Worm (Caenorhabditis elegans) whole organism, L3 larva: ENCODE results near the gene tag-151.

ENCODE experiments used
- R02D3.7 ChIP-seq: fragments of 150-350 bp; optimal IDR thresholded peaks from 2 replicates; lab custom pipeline; 2014; ENCODE audit warnings: missing biosample characterization, missing genetic modification characterization
- ama-1 ChIP-seq: fragments of 150-350 bp; optimal IDR thresholded peaks from 2 replicates; lab custom pipeline; 2018
- ceh-28 ChIP-seq: fragments of 150-350 bp; optimal IDR thresholded peaks from 2 replicates; lab custom pipeline; 2014; ENCODE audit warnings: missing biosample characterization, missing genetic modification reagents, missing genetic modification characterization
- daf-12 ChIP-seq: fragments of 150-350 bp; optimal IDR thresholded peaks from 2 replicates; lab custom pipeline; 2014; ENCODE audit warnings: missing biosample characterization, missing genetic modification reagents, missing genetic modification characterization
- egl-27 ChIP-seq: sonication (generic microtip); optimal IDR thresholded peaks from 4 replicates; lab custom pipeline; 2017; ENCODE audit warnings: missing biosample characterization, missing genetic modification reagents, missing genetic modification characterization
- egl-5 ChIP-seq: fragments of 150-350 bp; optimal IDR thresholded peaks from 2 replicates; lab custom pipeline; 2017; ENCODE audit warnings: missing biosample characterization, missing genetic modification reagents, missing genetic modification characterization, inconsistent platforms
- elt-2 ChIP-seq: sonication (generic microtip); optimal IDR thresholded peaks from 2 replicates; lab custom pipeline; 2016; ENCODE audit warnings: missing genetic modification reagents, mild to moderate bottlenecking, missing genetic modification characterization, missing compliant biosample characterization
- eor-1 ChIP-seq, 2 experiments: fragments of 150-350 bp; optimal IDR thresholded peaks; 2 replicates each; lab custom pipeline; 2014 to 2018; ENCODE audit warnings: missing biosample characterization in 2 of 2, missing genetic modification characterization in 2 of 2
- fkh-10 ChIP-seq: sonication (generic microtip); optimal IDR thresholded peaks from 2 replicates; lab custom pipeline; 2017; ENCODE audit warnings: missing biosample characterization, missing genetic modification reagents, missing genetic modification characterization
- fos-1 ChIP-seq: fragments of 150-350 bp; optimal IDR thresholded peaks from 2 replicates; lab custom pipeline; 2014; ENCODE audit warnings: missing biosample characterization, missing genetic modification characterization
- hmg-11 ChIP-seq: sonication (generic microtip); optimal IDR thresholded peaks from 2 replicates; lab custom pipeline; 2016; ENCODE audit warnings: missing genetic modification characterization, missing compliant biosample characterization
- jun-1 ChIP-seq: fragments of 150-350 bp; optimal IDR thresholded peaks from 2 replicates; lab custom pipeline; 2014; ENCODE audit warnings: missing biosample characterization, missing genetic modification reagents, missing genetic modification characterization
- lin-15B ChIP-seq: fragments of 150-350 bp; optimal IDR thresholded peaks from 2 replicates; lab custom pipeline; 2014; ENCODE audit warnings: missing biosample characterization, missing genetic modification characterization
- lin-39 ChIP-seq: fragments of 150-350 bp; optimal IDR thresholded peaks from 2 replicates; lab custom pipeline; 2018; ENCODE audit warnings: missing biosample characterization, missing genetic modification reagents, missing genetic modification characterization
- lsy-12 ChIP-seq: sonication (generic microtip); optimal IDR thresholded peaks from 2 replicates; lab custom pipeline; 2016; ENCODE audit warnings: mild to moderate bottlenecking, missing genetic modification characterization, missing compliant biosample characterization
- mdl-1 ChIP-seq: fragments of 150-350 bp; optimal IDR thresholded peaks from 2 replicates; lab custom pipeline; 2014; ENCODE audit warnings: missing biosample characterization, missing genetic modification characterization
- mml-1 ChIP-seq: fragments of 150-350 bp; sonication (generic microtip); optimal IDR thresholded peaks from 3 replicates; lab custom pipeline; 2014; ENCODE audit warnings: missing biosample characterization, missing genetic modification characterization
- nfya-1 ChIP-seq: sonication (generic microtip); optimal IDR thresholded peaks from 2 replicates; lab custom pipeline; 2017; ENCODE audit warnings: missing genetic modification characterization, mild to moderate bottlenecking, missing compliant biosample characterization, antibody characterized with exemption, moderate library complexity; ENCODE audit not compliant: insufficient read depth
- nhr-12 ChIP-seq: fragments of 150-350 bp; optimal IDR thresholded peaks from 2 replicates; lab custom pipeline; 2014; ENCODE audit warnings: missing biosample characterization, missing genetic modification characterization
- nhr-23 ChIP-seq: fragments of 150-350 bp; optimal IDR thresholded peaks from 2 replicates; lab custom pipeline; 2014; ENCODE audit warnings: missing biosample characterization, missing genetic modification reagents, missing genetic modification characterization
- nhr-25 ChIP-seq: sonication (generic microtip); optimal IDR thresholded peaks from 2 replicates; lab custom pipeline; 2017; ENCODE audit warnings: missing biosample characterization, missing genetic modification characterization
- nhr-28 ChIP-seq: fragments of 150-350 bp; optimal IDR thresholded peaks from 2 replicates; lab custom pipeline; 2014; ENCODE audit warnings: missing biosample characterization, missing genetic modification characterization
- nhr-43 ChIP-seq: sonication (generic microtip); optimal IDR thresholded peaks from 2 replicates; lab custom pipeline; 2016; ENCODE audit warnings: mild to moderate bottlenecking, missing genetic modification characterization, missing compliant biosample characterization; ENCODE audit not compliant: poor library complexity, severe bottlenecking
- nhr-67 ChIP-seq: fragments of 150-350 bp; optimal IDR thresholded peaks from 2 replicates; lab custom pipeline; 2014; ENCODE audit warnings: missing biosample characterization, missing genetic modification characterization
- nhr-77 ChIP-seq: fragments of 150-350 bp; optimal IDR thresholded peaks from 2 replicates; lab custom pipeline; 2014; ENCODE audit warnings: missing biosample characterization, missing genetic modification characterization
- pha-4 ChIP-seq: fragments of 150-350 bp; optimal IDR thresholded peaks from 2 replicates; lab custom pipeline; 2014; ENCODE audit warnings: missing biosample characterization, missing genetic modification reagents, missing genetic modification characterization
- pqm-1 ChIP-seq: fragments of 150-350 bp; optimal IDR thresholded peaks from 2 replicates; lab custom pipeline; 2017; ENCODE audit warnings: missing biosample characterization, missing genetic modification characterization, inconsistent platforms
- skn-1 ChIP-seq: fragments of 150-350 bp; optimal IDR thresholded peaks from 2 replicates; lab custom pipeline; 2014; ENCODE audit warnings: missing biosample characterization, missing genetic modification characterization
- snpc-4 ChIP-seq: fragments of 150-350 bp; optimal IDR thresholded peaks from 2 replicates; lab custom pipeline; 2014; ENCODE audit warnings: missing biosample characterization, missing genetic modification characterization
- tbx-2 ChIP-seq: sonication (generic microtip); optimal IDR thresholded peaks from 2 replicates; lab custom pipeline; 2016; ENCODE audit warnings: mild to moderate bottlenecking, missing genetic modification characterization, missing compliant biosample characterization
- unc-39 ChIP-seq: sonication (generic microtip); optimal IDR thresholded peaks from 4 replicates; lab custom pipeline; 2017; ENCODE audit warnings: missing biosample characterization, missing genetic modification characterization
- unc-62 ChIP-seq: fragments of 150-350 bp; sonication (generic microtip); optimal IDR thresholded peaks from 4 replicates; lab custom pipeline; 2014; ENCODE audit warnings: missing biosample characterization, missing genetic modification reagents, missing genetic modification characterization
- zag-1 ChIP-seq: fragments of 150-350 bp; optimal IDR thresholded peaks from 2 replicates; lab custom pipeline; 2014; ENCODE audit warnings: missing biosample characterization, missing genetic modification characterization
- ztf-11 ChIP-seq: fragments of 150-350 bp; optimal IDR thresholded peaks from 2 replicates; lab custom pipeline; 2014; ENCODE audit warnings: missing biosample characterization, missing genetic modification characterization
- ztf-4 ChIP-seq: fragments of 150-350 bp; optimal IDR thresholded peaks from 2 replicates; lab custom pipeline; 2014; ENCODE audit warnings: missing biosample characterization, missing genetic modification characterization

tag-151 gene

DNA sequence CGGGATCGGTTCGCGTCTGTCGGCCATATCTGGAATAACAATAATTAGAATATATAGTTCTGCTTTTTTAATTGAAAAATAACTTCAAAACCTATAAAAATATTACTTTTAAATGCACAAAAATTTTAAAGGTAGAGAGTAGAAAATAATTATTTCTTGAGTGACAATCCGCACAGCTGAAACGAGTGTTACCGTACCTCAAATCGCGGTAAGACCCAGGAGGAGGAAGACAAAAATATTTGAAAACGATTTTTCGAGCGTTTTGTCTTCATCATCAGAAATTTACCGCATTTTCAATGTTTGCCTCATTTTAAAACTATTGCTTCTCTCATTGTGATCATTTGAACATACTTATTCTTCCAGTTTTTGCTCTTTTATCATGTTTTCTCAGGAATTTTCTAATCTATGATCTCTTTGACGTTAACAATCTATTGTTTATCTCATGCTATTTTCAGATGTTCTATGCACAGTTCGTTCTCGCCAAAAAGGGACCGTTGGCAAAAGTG, 11.8 kb upstream of the tag-151 start, which contains the start of the genes rpn-5 and scc-1 (continued):
- TF ChIP-seq jun-1 (tag; lab: Kevin White, UChicago): no peak
- peak; percentile 22 for TF ChIP-seq pqm-1 (tag; lab: Kevin White, UChicago)

DNA sequence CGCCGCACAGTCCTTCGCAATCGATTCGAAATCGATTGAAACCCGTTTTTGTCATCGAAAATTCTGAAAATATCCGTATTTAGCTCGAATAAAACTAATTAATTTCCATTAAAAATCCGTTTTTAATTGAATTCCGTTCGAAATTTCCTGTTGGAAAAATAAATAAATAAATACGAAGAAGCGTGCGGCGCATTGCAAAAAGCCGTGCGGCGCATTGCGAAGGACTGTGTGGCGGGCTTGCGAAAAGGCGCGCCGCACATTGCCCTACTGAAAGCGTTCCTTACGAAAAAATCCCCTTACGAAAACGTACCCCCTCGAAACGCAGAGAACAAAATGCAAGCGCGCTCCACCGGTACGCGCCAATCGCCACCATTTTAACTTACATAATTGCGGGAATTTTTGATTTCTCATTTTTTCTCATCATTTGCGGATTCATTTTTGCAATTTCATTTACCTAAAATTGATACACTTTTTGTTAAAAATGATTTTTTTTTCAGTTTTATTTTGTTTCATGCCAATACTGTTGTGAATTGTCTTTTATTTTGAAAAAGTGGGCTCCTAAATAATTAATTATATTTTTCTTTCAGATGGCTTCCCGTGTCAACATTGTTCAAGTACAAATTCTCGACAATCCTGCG, 8.5 kb upstream of the tag-151 start, which contains the start of gene unc-85:
TSS of gene unc-85 (plus strand) at position 588 of the 638 bp plus-strand sequence.
- TF ChIP-seq R02D3.7 (peak; percentile 62), nfya-1 (tag; lab: Kevin White, UChicago) (peak; percentile 78), elt-2 (tag; lab: Kevin White, UChicago) (peak; percentile 67), lsy-12 (peak; percentile 94), lin-15B (tag; lab: Kevin White, UChicago) (peak; percentile 80), ceh-28 (tag; lab: Kevin White, UChicago) (peak; percentile 63), lin-39 (tag; lab: Kevin White, UChicago) (peak; percentile 24), tbx-2 (tag; lab: Kevin White, UChicago) (peak; percentile 32), hmg-11 (tag; lab: Kevin White, UChicago) (peak; percentile 48), snpc-4 (peak; percentile 33), nhr-23 (tag; lab: Kevin White, UChicago) (peak; percentile 21), nhr-43 (tag; lab: Kevin White, UChicago) (peak; percentile 46), nhr-25 (tag; lab: Kevin White, UChicago) (peak; percentile 45), pha-4 (tag; lab: Kevin White, UChicago) (peak; percentile 51)

- TF ChIP-seq mml-1 (tag; lab: Kevin White, UChicago): no peak
- no peak for TF ChIP-seq nhr-12
- no peak for TF ChIP-seq lin-15B (tag; lab: Kevin White, UChicago)
- TF ChIP-seq ztf-11: no peak
- TF ChIP-seq zag-1: no peak
Observed at ce11 chrII:4703011-4703410, 7.1 kb upstream of the tag-151 start.

- TF ChIP-seq nhr-43 (tag; lab: Kevin White, UChicago): peak; percentile 29
- TF ChIP-seq skn-1 (tag; lab: Kevin White, UChicago): peak; percentile 75
- TF ChIP-seq nhr-67 (tag; lab: Kevin White, UChicago): no peak
- TF ChIP-seq mdl-1 (tag; lab: Kevin White, UChicago): no peak
- peak; percentile 77 for TF ChIP-seq pha-4 (tag; lab: Kevin White, UChicago)
- TF ChIP-seq lin-15B (tag; lab: Kevin White, UChicago): peak; percentile 82
- no peak for TF ChIP-seq R02D3.7
- no peak for TF ChIP-seq unc-39
- TF ChIP-seq pqm-1 (tag; lab: Kevin White, UChicago): peak; percentile 48
- TF ChIP-seq nhr-25 (tag; lab: Kevin White, UChicago): peak; percentile 81
- no peak for TF ChIP-seq ztf-4 (tag; lab: Kevin White, UChicago)
- TF ChIP-seq nfya-1 (tag; lab: Kevin White, UChicago): peak; percentile 92
- TF ChIP-seq hmg-11 (tag; lab: Kevin White, UChicago): peak; percentile 61
- peak; percentile 83 for TF ChIP-seq lsy-12
- peak; percentile 63 for TF ChIP-seq nhr-23 (tag; lab: Kevin White, UChicago)
- no peak for TF ChIP-seq fos-1 (tag; lab: Kevin White, UChicago)
- TF ChIP-seq eor-1 (tag; optimal IDR thresholded peaks at IDR 0.05; lab: Kevin White, UChicago): no peak
- TF ChIP-seq ceh-28 (tag; lab: Kevin White, UChicago): peak; percentile 36
- TF ChIP-seq lin-39 (tag; lab: Kevin White, UChicago): no peak
- peak; percentile 68 for TF ChIP-seq elt-2 (tag; lab: Kevin White, UChicago)
Observed at ce11 chrII:4706359-4706871, 3.7 kb upstream of the tag-151 start, which contains the start of the genes F10G7.9 and tsn-1. F10G7.9 (minus strand) TSS chrII:4706485. tsn-1 (plus strand) TSS chrII:4706821.

ce11 chrII:4710813-4711212, 736 bp downstream of the tag-151 start:
- TF ChIP-seq nhr-28 (tag; lab: Kevin White, UChicago) (no peak), ceh-28 (tag; lab: Kevin White, UChicago) (no peak), nhr-23 (tag; lab: Kevin White, UChicago) (no peak), mml-1 (tag; lab: Kevin White, UChicago) (no peak), daf-12 (no peak), fkh-10 (GFP tag; lab: Kevin White, UChicago) (no peak), egl-27 (tag; lab: Kevin White, UChicago) (no peak), nhr-77 (tag; lab: Kevin White, UChicago) (no peak), unc-39 (no peak), ztf-4 (tag; lab: Kevin White, UChicago) (no peak), unc-62 (GFP tag; lab: Kevin White, UChicago) (no peak), nfya-1 (tag; lab: Kevin White, UChicago) (no peak), nhr-25 (tag; lab: Kevin White, UChicago) (no peak), egl-5 (tag; lab: Kevin White, UChicago) (no peak), ama-1 (lab: Kevin White, UChicago) (no peak), skn-1 (tag; lab: Kevin White, UChicago) (no peak), pqm-1 (tag; lab: Kevin White, UChicago) (no peak)
